Worm (Caenorhabditis elegans): ENCODE measurements around the gene T06E6.10.

- TF ChIP-seq elt-1 (tag; optimal IDR thresholded peaks at IDR 0.05; ENCODE audit: borderline replicate concordance, insufficient read depth) (no peak), unc-62 (GFP tag; optimal IDR thresholded peaks at IDR 0.05) (no peak), unc-120 (tag; optimal IDR thresholded peaks at IDR 0.05; ENCODE audit: poor library complexity, severe bottlenecking) (no peak)
Observed at ce11 chrV:15397139-15397538, 20.8 kb upstream of the T06E6.10 start.
